Worm (Caenorhabditis elegans): ENCODE measurements around the gene C31B8.7.
A peak's percentile ranks its signal among the peaks of the same experiment; 100 is the strongest.

Gene C31B8.7

ce11 chrV:2880356-2880755 lies 22.8 kb downstream of the C31B8.7 start (continued):
- TF ChIP-seq dmd-9 (GFP tag; IDR thresholded peaks at IDR 0.05) (no peak), nhr-76 (tag; optimal IDR thresholded peaks at IDR 0.05) (no peak), tra-1 (GFP tag; IDR thresholded peaks at IDR 0.05) (no peak), hlh-11 (tag; optimal IDR thresholded peaks at IDR 0.05) (no peak), nhr-102 (tag; optimal IDR thresholded peaks at IDR 0.05) (no peak), hlh-30 (tag; optimal IDR thresholded peaks at IDR 0.05; ENCODE audit: insufficient read depth) (no peak), ceh-82 (tag; optimal IDR thresholded peaks at IDR 0.05) (no peak), saeg-2 (GFP tag; IDR thresholded peaks at IDR 0.05) (no peak), lir-3 (tag; optimal IDR thresholded peaks at IDR 0.05) (no peak), egl-27 (tag; optimal IDR thresholded peaks at IDR 0.05) (no peak), unc-62 (GFP tag; optimal IDR thresholded peaks at IDR 0.05 in 1 of 2) (peak in 1 of 2 experiments; percentile 70), unc-62 (tag; optimal IDR thresholded peaks at IDR 0.05) (no peak), ceh-20 (GFP tag; IDR thresholded peaks at IDR 0.05) (no peak), hmg-1.1 (GFP tag; IDR thresholded peaks at IDR 0.05) (no peak), mep-1 (tag; optimal IDR thresholded peaks at IDR 0.05) (no peak), nhr-111 (GFP tag; optimal IDR thresholded peaks at IDR 0.05) (no peak)

- 0 out of 2 replicates have a peak, but pooled peaks have one; percentile 47 for TF ChIP-seq dmd-8 (GFP tag; IDR thresholded peaks at IDR 0.05)
- TF ChIP-seq dve-1 (tag; optimal IDR thresholded peaks at IDR 0.05; ENCODE audit: insufficient read depth), result no peak
- peak; percentile 63 for TF ChIP-seq aha-1 (tag)
- TF ChIP-seq nhr-76 (tag; optimal IDR thresholded peaks at IDR 0.05), result no peak
These were observed 23.3 kb downstream of the C31B8.7 start, which contains the start of gene str-39 for ce11 chrV:2879801-2880200. Gene str-39, minus strand, starts transcription at chrV:2879901.

ce11 chrV:2877509-2877908 lies 25.6 kb downstream of the C31B8.7 start, which contains the start of gene F37B4.10:
Gene F37B4.10, minus strand, starts transcription at chrV:2877609.
- TF ChIP-seq pqm-1 (tag; optimal IDR thresholded peaks at IDR 0.05) (no peak), daf-16 (GFP tag; optimal IDR thresholded peaks at IDR 0.05) (no peak), daf-16 (tag; optimal IDR thresholded peaks at IDR 0.05) (peak; percentile 16), hlh-11 (tag; optimal IDR thresholded peaks at IDR 0.05) (no peak), aha-1 (tag) (no peak), sdz-12 (GFP tag; optimal IDR thresholded peaks at IDR 0.05) (no peak), ceh-28 (tag; optimal IDR thresholded peaks at IDR 0.05) (no peak), F26F4.8 (GFP tag; conservative IDR thresholded peaks at IDR 0.05) (no peak), unc-62 (GFP tag; optimal IDR thresholded peaks at IDR 0.05 in 1 of 2) (peak in 1 of 2 experiments; percentile 82), unc-62 (tag; optimal IDR thresholded peaks at IDR 0.05) (no peak), nhr-28 (tag; optimal IDR thresholded peaks at IDR 0.05) (peak; percentile 12), ZK546.5 (tag; optimal IDR thresholded peaks at IDR 0.05) (no peak)

ce11 chrV:2876188-2876831 lies 26.8 kb downstream of the C31B8.7 start:
- no peak for TF ChIP-seq dpl-1 (GFP tag; optimal IDR thresholded peaks at IDR 0.05)
- no peak for TF ChIP-seq duxl-1 (tag; optimal IDR thresholded peaks at IDR 0.05; ENCODE audit: poor library complexity)
- TF ChIP-seq D1046.2 (GFP tag; IDR thresholded peaks at IDR 0.05), result no peak
- no peak for TF ChIP-seq egl-43 (GFP tag; IDR thresholded peaks at IDR 0.05)
- TF ChIP-seq aha-1 (tag), result peak; percentile 65
- TF ChIP-seq madf-5 (GFP tag; IDR thresholded peaks at IDR 0.05), result no peak
- 0 out of 2 replicates have a peak, but pooled peaks have one; percentile 13 for TF ChIP-seq php-3 (GFP tag; IDR thresholded peaks at IDR 0.05)
- TF ChIP-seq unc-62 (GFP tag; optimal IDR thresholded peaks at IDR 0.05 in 1 of 2), result peak in 1 of 2 experiments; percentile 76
- TF ChIP-seq unc-62 (tag; optimal IDR thresholded peaks at IDR 0.05), result no peak
- no peak for TF ChIP-seq F49E8.2 (tag; optimal IDR thresholded peaks at IDR 0.05; ENCODE audit: borderline replicate concordance)
- TF ChIP-seq spr-3 (GFP tag; optimal IDR thresholded peaks at IDR 0.05), result no peak
- TF ChIP-seq daf-8 (GFP tag; IDR thresholded peaks at IDR 0.05), result no peak
- no peak for TF ChIP-seq nhr-77 (tag; optimal IDR thresholded peaks at IDR 0.05)
- no peak for TF ChIP-seq jun-1 (tag; optimal IDR thresholded peaks at IDR 0.05)
- TF ChIP-seq nhr-111 (GFP tag; optimal IDR thresholded peaks at IDR 0.05), result no peak
- TF ChIP-seq gei-8 (GFP tag; optimal IDR thresholded peaks at IDR 0.05), result no peak
- no peak for TF ChIP-seq ceh-32 (tag; optimal IDR thresholded peaks at IDR 0.05; ENCODE audit: poor library complexity)
- TF ChIP-seq daf-12 (tag; optimal IDR thresholded peaks at IDR 0.05), result no peak
- TF ChIP-seq zag-1 (tag; optimal IDR thresholded peaks at IDR 0.05), result no peak
